Fruit fly (Drosophila melanogaster): ENCODE results near the gene CG31495.

The CG31495 gene

DNA sequence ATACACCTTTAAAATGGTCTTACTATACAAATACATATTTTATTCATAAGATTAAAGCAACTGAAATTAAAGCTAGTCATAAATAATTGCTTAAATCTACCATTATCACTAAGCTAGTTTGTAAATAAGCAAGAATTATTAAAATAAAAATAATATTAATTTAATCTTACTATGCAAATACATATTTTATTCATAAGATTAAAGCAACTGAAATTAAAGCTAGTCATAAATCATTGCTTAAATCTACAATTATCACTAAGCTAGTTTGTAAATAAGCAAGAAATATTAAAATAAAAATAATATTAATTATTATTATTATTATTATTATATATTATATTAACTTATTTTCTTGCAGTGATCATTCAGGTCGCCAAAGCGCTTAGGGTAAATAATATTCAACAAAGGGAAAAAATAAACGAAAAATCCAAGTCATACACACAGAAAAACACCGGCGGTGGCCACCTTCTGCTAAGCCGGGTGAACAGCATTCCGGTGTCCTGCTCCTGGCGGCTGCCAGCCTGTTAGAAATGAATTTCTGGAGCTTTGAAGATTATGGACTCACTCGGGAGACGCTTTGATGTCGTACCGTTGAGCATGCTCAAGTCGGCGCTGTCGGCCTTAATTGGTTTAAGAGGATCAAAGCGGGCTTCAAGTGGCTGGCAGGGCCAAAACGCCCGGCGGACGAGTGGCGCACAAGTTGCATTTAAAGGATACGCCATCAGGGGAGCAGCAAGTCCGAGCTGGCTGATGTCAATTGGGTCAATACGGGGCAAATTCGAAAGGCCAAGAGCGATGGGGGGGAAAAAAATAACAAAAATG is 35.6 kb downstream of the CG31495 start:
- no peak for TF ChIP-seq CG8478 (optimal IDR thresholded peaks at IDR 0.05)
- TF ChIP-seq CTCF (optimal IDR thresholded peaks at IDR 0.05): no peak

DNA sequence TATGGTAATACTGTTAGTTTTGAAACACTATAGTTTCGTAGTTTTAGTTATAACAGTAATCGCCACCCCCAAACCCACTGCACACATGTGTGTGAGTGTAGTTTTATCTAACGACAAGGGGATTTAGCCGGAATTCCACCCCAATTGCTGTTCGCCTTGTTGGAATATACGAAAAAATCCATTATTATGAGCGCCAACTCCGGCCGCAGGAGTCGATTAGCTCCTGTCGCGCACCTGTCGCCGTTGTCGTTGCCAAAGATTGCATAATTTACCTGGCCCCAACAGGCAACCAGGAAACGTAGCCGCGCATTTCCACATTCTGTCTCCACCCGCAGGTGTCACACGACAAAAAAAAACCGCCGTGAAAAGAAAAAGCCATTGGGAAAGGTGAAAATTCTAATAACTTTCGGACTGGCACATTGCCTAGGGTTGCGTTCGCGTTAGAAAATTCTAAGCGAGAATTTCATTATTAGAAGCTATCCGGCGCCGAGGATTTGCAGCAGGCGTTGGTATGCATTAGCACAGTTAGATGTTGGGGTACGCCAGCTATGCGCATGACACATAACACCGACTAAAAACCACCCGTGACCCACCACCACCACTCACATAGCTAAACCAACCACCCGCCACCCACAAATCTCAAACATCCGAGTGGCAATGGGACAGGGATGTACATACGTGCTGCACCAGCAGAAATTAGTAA is 36.4 kb downstream of the CG31495 start:
- no peak for TF ChIP-seq CG8478 (optimal IDR thresholded peaks at IDR 0.05)

- TF ChIP-seq CTCF (optimal IDR thresholded peaks at IDR 0.05): no peak
- no peak for TF ChIP-seq CG8478 (optimal IDR thresholded peaks at IDR 0.05)
Measured at dm6 chr3R:13802057-13802817, 37.5 kb downstream of the CG31495 start.

dm6 chr3R:13801184-13802056 is 38.3 kb downstream of the CG31495 start:
- TF ChIP-seq CG8478 (optimal IDR thresholded peaks at IDR 0.05): no peak
- TF ChIP-seq CTCF (optimal IDR thresholded peaks at IDR 0.05): no peak

dm6 chr3R:13800430-13800848 is 39.3 kb downstream of the CG31495 start:
- TF ChIP-seq CTCF (optimal IDR thresholded peaks at IDR 0.05): no peak
- TF ChIP-seq CG8478 (optimal IDR thresholded peaks at IDR 0.05): no peak

dm6 chr3R:13799567-13800429 is 39.9 kb downstream of the CG31495 start:
- TF ChIP-seq CG8478 (optimal IDR thresholded peaks at IDR 0.05) (no peak), CTCF (optimal IDR thresholded peaks at IDR 0.05) (no peak)

DNA sequence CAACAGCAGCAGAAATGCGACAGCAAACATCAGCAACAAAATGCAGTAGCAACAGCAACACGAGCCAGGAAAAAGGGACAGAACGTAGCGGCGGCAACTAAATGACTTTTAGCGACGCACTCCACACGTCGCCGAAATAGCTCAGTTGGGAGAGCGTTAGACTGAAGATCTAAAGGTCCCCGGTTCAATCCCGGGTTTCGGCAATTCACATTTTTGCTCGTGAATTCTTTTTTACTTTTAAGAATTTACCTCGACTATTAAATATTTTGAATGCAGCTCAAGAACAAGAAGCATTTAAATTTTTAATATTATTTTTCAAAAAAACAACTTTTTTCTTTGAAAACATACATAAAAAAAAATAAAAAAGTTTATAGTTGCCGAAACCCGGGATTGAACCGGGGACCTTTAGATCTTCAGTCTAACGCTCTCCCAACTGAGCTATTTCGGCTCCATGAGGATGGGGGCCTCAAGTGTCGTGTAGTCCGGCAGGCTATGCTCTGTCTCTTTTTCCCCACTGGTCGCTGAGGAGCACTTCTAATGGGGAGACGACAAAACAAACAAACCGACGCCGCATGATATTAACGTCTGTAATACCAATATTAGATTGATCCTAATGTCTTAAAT is 41.8 kb downstream of the CG31495 start:
- TF ChIP-seq CTCF (optimal IDR thresholded peaks at IDR 0.05): no peak

DNA sequence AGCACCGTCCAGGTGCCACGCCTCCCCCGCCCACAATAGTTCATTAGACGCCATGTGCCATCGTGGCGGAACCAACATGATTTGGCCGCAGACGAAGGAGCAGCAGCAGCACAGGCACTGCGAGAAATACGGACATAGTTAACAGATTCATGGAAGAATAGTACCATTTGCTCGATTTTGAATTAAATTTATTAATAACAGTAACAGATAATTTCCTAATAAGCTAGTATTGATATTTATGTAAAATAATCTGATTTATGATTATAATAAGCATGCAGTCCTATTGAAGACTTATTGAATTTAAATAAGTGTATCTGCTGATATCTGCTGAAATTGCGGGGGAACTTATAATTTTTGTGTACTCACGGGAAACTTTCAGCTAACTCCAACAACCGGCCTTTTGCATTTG is 42.5 kb downstream of the CG31495 start:
- no peak for TF ChIP-seq CTCF (optimal IDR thresholded peaks at IDR 0.05)
- TF ChIP-seq CG8478 (optimal IDR thresholded peaks at IDR 0.05): no peak

- TF ChIP-seq CTCF (optimal IDR thresholded peaks at IDR 0.05): no peak
- TF ChIP-seq CG8478 (optimal IDR thresholded peaks at IDR 0.05): no peak
Measured at dm6 chr3R:13796607-13797246, 43.0 kb downstream of the CG31495 start.

- TF ChIP-seq CTCF (optimal IDR thresholded peaks at IDR 0.05): no peak
- TF ChIP-seq CG8478 (optimal IDR thresholded peaks at IDR 0.05): no peak
Measured at dm6 chr3R:13796071-13796470, 43.7 kb downstream of the CG31495 start.

- no peak for TF ChIP-seq CG8478 (optimal IDR thresholded peaks at IDR 0.05)
- TF ChIP-seq CTCF (optimal IDR thresholded peaks at IDR 0.05): no peak
Measured at dm6 chr3R:13794666-13795055, 45.1 kb downstream of the CG31495 start.

- TF ChIP-seq CTCF (optimal IDR thresholded peaks at IDR 0.05): no peak
- TF ChIP-seq CG8478 (optimal IDR thresholded peaks at IDR 0.05): no peak
Measured at dm6 chr3R:13793979-13794665, 45.6 kb downstream of the CG31495 start.
